Worm (Caenorhabditis elegans) whole organism, L3 larva: ENCODE data around the gene atgp-1.

Source experiments
- aly-2 ChIP-seq: fragments of 150-350 bp; optimal IDR thresholded peaks from 2 replicates; lab custom pipeline; 2014; ENCODE audit warnings: missing biosample characterization, missing genetic modification characterization
- ama-1 ChIP-seq: fragments of 150-350 bp; optimal IDR thresholded peaks from 2 replicates; lab custom pipeline; 2018
- ceh-28 ChIP-seq: fragments of 150-350 bp; optimal IDR thresholded peaks from 2 replicates; lab custom pipeline; 2014; ENCODE audit warnings: missing biosample characterization, missing genetic modification reagents, missing genetic modification characterization
- ceh-82 ChIP-seq: fragments of 150-350 bp; optimal IDR thresholded peaks from 2 replicates; lab custom pipeline; 2014; ENCODE audit warnings: missing biosample characterization, missing genetic modification characterization
- ceh-9 ChIP-seq: sonication (generic microtip); optimal IDR thresholded peaks from 2 replicates; lab custom pipeline; 2018; ENCODE audit warnings: missing biosample characterization, missing genetic modification characterization
- egl-27 ChIP-seq: sonication (generic microtip); optimal IDR thresholded peaks from 4 replicates; lab custom pipeline; 2017; ENCODE audit warnings: missing biosample characterization, missing genetic modification reagents, missing genetic modification characterization
- egl-5 ChIP-seq: fragments of 150-350 bp; optimal IDR thresholded peaks from 2 replicates; lab custom pipeline; 2017; ENCODE audit warnings: missing biosample characterization, missing genetic modification reagents, missing genetic modification characterization, inconsistent platforms
- elt-1 ChIP-seq: fragments of 150-350 bp; optimal IDR thresholded peaks from 2 replicates; lab custom pipeline; 2014; ENCODE audit warnings: missing biosample characterization, missing genetic modification characterization
- elt-2 ChIP-seq: sonication (generic microtip); optimal IDR thresholded peaks from 2 replicates; lab custom pipeline; 2016; ENCODE audit warnings: missing genetic modification reagents, mild to moderate bottlenecking, missing genetic modification characterization, missing compliant biosample characterization
- elt-3 ChIP-seq, 3 experiments: fragments of 150-350 bp in 1 of 3; sonication (generic microtip) in 2 of 3; optimal IDR thresholded peaks; 2 replicates in 2 of 3; 4 replicates in 1 of 3; lab custom pipeline; 2014 to 2017; ENCODE audit warnings: missing biosample characterization in 3 of 3, missing genetic modification characterization in 3 of 3
- fkh-10 ChIP-seq: sonication (generic microtip); optimal IDR thresholded peaks from 2 replicates; lab custom pipeline; 2017; ENCODE audit warnings: missing biosample characterization, missing genetic modification reagents, missing genetic modification characterization
- fkh-2 ChIP-seq: fragments of 150-350 bp; optimal IDR thresholded peaks from 2 replicates; lab custom pipeline; 2014; ENCODE audit warnings: missing biosample characterization, missing genetic modification reagents, missing genetic modification characterization
- fos-1 ChIP-seq: fragments of 150-350 bp; optimal IDR thresholded peaks from 2 replicates; lab custom pipeline; 2014; ENCODE audit warnings: missing biosample characterization, missing genetic modification characterization
- hmg-11 ChIP-seq: sonication (generic microtip); optimal IDR thresholded peaks from 2 replicates; lab custom pipeline; 2016; ENCODE audit warnings: missing genetic modification characterization, missing compliant biosample characterization
- jun-1 ChIP-seq: fragments of 150-350 bp; optimal IDR thresholded peaks from 2 replicates; lab custom pipeline; 2014; ENCODE audit warnings: missing biosample characterization, missing genetic modification reagents, missing genetic modification characterization
- lin-15B ChIP-seq: fragments of 150-350 bp; optimal IDR thresholded peaks from 2 replicates; lab custom pipeline; 2014; ENCODE audit warnings: missing biosample characterization, missing genetic modification characterization
- lin-39 ChIP-seq: fragments of 150-350 bp; optimal IDR thresholded peaks from 2 replicates; lab custom pipeline; 2018; ENCODE audit warnings: missing biosample characterization, missing genetic modification reagents, missing genetic modification characterization
- lsy-12 ChIP-seq: sonication (generic microtip); optimal IDR thresholded peaks from 2 replicates; lab custom pipeline; 2016; ENCODE audit warnings: mild to moderate bottlenecking, missing genetic modification characterization, missing compliant biosample characterization
- mdl-1 ChIP-seq: fragments of 150-350 bp; optimal IDR thresholded peaks from 2 replicates; lab custom pipeline; 2014; ENCODE audit warnings: missing biosample characterization, missing genetic modification characterization
- mml-1 ChIP-seq: fragments of 150-350 bp; sonication (generic microtip); optimal IDR thresholded peaks from 3 replicates; lab custom pipeline; 2014; ENCODE audit warnings: missing biosample characterization, missing genetic modification characterization
- nfya-1 ChIP-seq: sonication (generic microtip); optimal IDR thresholded peaks from 2 replicates; lab custom pipeline; 2017; ENCODE audit warnings: missing genetic modification characterization, mild to moderate bottlenecking, missing compliant biosample characterization, antibody characterized with exemption, moderate library complexity; ENCODE audit not compliant: insufficient read depth
- nhr-12 ChIP-seq: fragments of 150-350 bp; optimal IDR thresholded peaks from 2 replicates; lab custom pipeline; 2014; ENCODE audit warnings: missing biosample characterization, missing genetic modification characterization
- nhr-23 ChIP-seq: fragments of 150-350 bp; optimal IDR thresholded peaks from 2 replicates; lab custom pipeline; 2014; ENCODE audit warnings: missing biosample characterization, missing genetic modification reagents, missing genetic modification characterization
- nhr-237 ChIP-seq: fragments of 150-350 bp; optimal IDR thresholded peaks from 2 replicates; lab custom pipeline; 2014; ENCODE audit warnings: missing biosample characterization, missing genetic modification characterization
- nhr-25 ChIP-seq: sonication (generic microtip); optimal IDR thresholded peaks from 2 replicates; lab custom pipeline; 2017; ENCODE audit warnings: missing biosample characterization, missing genetic modification characterization
- nhr-43 ChIP-seq: sonication (generic microtip); optimal IDR thresholded peaks from 2 replicates; lab custom pipeline; 2016; ENCODE audit warnings: mild to moderate bottlenecking, missing genetic modification characterization, missing compliant biosample characterization; ENCODE audit not compliant: poor library complexity, severe bottlenecking
- nhr-67 ChIP-seq: fragments of 150-350 bp; optimal IDR thresholded peaks from 2 replicates; lab custom pipeline; 2014; ENCODE audit warnings: missing biosample characterization, missing genetic modification characterization
- nhr-76 ChIP-seq: fragments of 150-350 bp; sonication (generic microtip); optimal IDR thresholded peaks from 5 replicates; lab custom pipeline; 2014; ENCODE audit warnings: missing biosample characterization, missing genetic modification characterization
- nhr-77 ChIP-seq: fragments of 150-350 bp; optimal IDR thresholded peaks from 2 replicates; lab custom pipeline; 2014; ENCODE audit warnings: missing biosample characterization, missing genetic modification characterization
- pha-4 ChIP-seq: fragments of 150-350 bp; optimal IDR thresholded peaks from 2 replicates; lab custom pipeline; 2014; ENCODE audit warnings: missing biosample characterization, missing genetic modification reagents, missing genetic modification characterization
- pqm-1 ChIP-seq: fragments of 150-350 bp; optimal IDR thresholded peaks from 2 replicates; lab custom pipeline; 2017; ENCODE audit warnings: missing biosample characterization, missing genetic modification characterization, inconsistent platforms
- sea-2 ChIP-seq: fragments of 150-350 bp; sonication (generic microtip); optimal IDR thresholded peaks from 4 replicates; lab custom pipeline; 2014; ENCODE audit warnings: missing biosample characterization, missing genetic modification reagents, missing genetic modification characterization
- skn-1 ChIP-seq: fragments of 150-350 bp; optimal IDR thresholded peaks from 2 replicates; lab custom pipeline; 2014; ENCODE audit warnings: missing biosample characterization, missing genetic modification characterization
- snpc-4 ChIP-seq: fragments of 150-350 bp; optimal IDR thresholded peaks from 2 replicates; lab custom pipeline; 2014; ENCODE audit warnings: missing biosample characterization, missing genetic modification characterization
- tbx-2 ChIP-seq: sonication (generic microtip); optimal IDR thresholded peaks from 2 replicates; lab custom pipeline; 2016; ENCODE audit warnings: mild to moderate bottlenecking, missing genetic modification characterization, missing compliant biosample characterization
- unc-39 ChIP-seq: sonication (generic microtip); optimal IDR thresholded peaks from 4 replicates; lab custom pipeline; 2017; ENCODE audit warnings: missing biosample characterization, missing genetic modification characterization
- unc-62 ChIP-seq: fragments of 150-350 bp; sonication (generic microtip); optimal IDR thresholded peaks from 4 replicates; lab custom pipeline; 2014; ENCODE audit warnings: missing biosample characterization, missing genetic modification reagents, missing genetic modification characterization
- zag-1 ChIP-seq: fragments of 150-350 bp; optimal IDR thresholded peaks from 2 replicates; lab custom pipeline; 2014; ENCODE audit warnings: missing biosample characterization, missing genetic modification characterization
- ztf-4 ChIP-seq: fragments of 150-350 bp; optimal IDR thresholded peaks from 2 replicates; lab custom pipeline; 2014; ENCODE audit warnings: missing biosample characterization, missing genetic modification characterization

Gene atgp-1

ce11 chrIV:17281060-17282021 lies 12.2 kb downstream of the atgp-1 start:
- TF ChIP-seq ceh-82 (no peak), nhr-25 (tag; lab: Kevin White, UChicago) (peak; percentile 76), pqm-1 (tag; lab: Kevin White, UChicago) (no peak), nhr-23 (tag; lab: Kevin White, UChicago) (peak; percentile 42), elt-2 (tag; lab: Kevin White, UChicago) (peak; percentile 62), ceh-28 (peak; percentile 30), ztf-4 (tag; lab: Kevin White, UChicago) (peak; percentile 87), lsy-12 (tag; lab: Kevin White, UChicago) (peak; percentile 75), nhr-43 (tag; lab: Kevin White, UChicago) (peak; percentile 61), pha-4 (tag; lab: Kevin White, UChicago) (peak; percentile 88), lin-15B (tag; lab: Kevin White, UChicago) (no peak), elt-3 (tag; optimal IDR thresholded peaks at IDR 0.05; lab: Kevin White, UChicago) (no peak), tbx-2 (tag; lab: Kevin White, UChicago) (peak; percentile 84), aly-2 (tag; lab: Kevin White, UChicago) (peak; percentile 87), unc-62 (peak; percentile 51), nhr-237 (tag; lab: Kevin White, UChicago) (no peak), ama-1 (lab: Kevin White, UChicago) (peak; percentile 99), jun-1 (peak; percentile 65), nfya-1 (tag; lab: Kevin White, UChicago) (peak; percentile 64), fos-1 (tag; lab: Kevin White, UChicago) (peak; percentile 77), egl-5 (tag; lab: Kevin White, UChicago) (no peak), nhr-12 (no peak), snpc-4 (tag; lab: Kevin White, UChicago) (peak; percentile 49)

DNA sequence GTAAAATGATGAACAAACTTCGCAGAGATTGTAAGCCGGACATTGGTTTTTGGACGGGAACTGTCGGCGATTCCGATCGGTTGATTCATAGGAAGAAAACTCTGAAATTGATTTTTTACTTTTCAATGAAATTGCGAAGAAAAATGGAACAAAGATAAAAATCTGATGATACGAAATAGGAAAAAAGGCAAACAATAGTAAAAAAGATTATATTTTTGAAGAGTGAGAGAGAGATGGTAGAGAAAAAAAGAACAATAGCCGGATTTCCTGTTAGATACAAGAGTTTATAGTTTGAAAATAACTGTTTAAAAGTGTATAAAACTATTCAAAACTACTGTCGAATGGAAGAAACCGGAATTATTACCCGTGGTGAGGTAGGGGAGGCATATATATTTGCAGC lies 15.0 kb downstream of the atgp-1 start, which contains the start of gene nra-1:
Gene nra-1, minus strand, starts transcription at position 101 of the 400 bp plus-strand sequence.
- TF ChIP-seq ceh-82 = no peak
- TF ChIP-seq skn-1 (tag; lab: Kevin White, UChicago) = no peak

DNA sequence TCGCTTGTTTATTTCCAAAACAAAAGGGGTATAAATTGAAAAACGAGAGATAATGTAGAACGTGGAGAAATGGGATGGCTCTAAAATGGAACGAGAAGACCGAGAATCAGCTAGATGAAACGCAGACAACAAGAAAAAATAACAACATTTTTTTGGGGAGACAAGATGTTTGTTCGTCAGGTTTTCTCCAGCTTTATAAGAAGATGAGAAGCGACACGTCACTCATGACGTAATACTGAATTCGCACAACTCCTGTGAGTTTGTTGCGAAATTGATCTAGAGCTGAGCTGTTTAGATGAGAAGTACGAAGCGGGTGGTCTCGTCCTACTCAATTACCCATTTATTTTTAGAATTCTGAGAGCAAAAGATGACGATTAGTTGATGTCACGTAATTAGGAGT lies 16.1 kb downstream of the atgp-1 start:
- TF ChIP-seq mdl-1 (tag; lab: Kevin White, UChicago) (no peak), jun-1 (no peak), fkh-10 (GFP tag; lab: Kevin White, UChicago) (peak; percentile 33), nhr-77 (no peak), ceh-9 (no peak), unc-39 (tag; lab: Kevin White, UChicago) (no peak), mml-1 (tag; lab: Kevin White, UChicago) (no peak), pqm-1 (tag; lab: Kevin White, UChicago) (no peak), egl-5 (tag; lab: Kevin White, UChicago) (no peak), fos-1 (tag; lab: Kevin White, UChicago) (no peak), hmg-11 (tag; lab: Kevin White, UChicago) (no peak), nfya-1 (tag; lab: Kevin White, UChicago) (peak; percentile 49), nhr-76 (tag; lab: Kevin White, UChicago) (no peak), unc-62 (no peak), nhr-237 (tag; lab: Kevin White, UChicago) (no peak), egl-27 (tag; lab: Kevin White, UChicago) (no peak), lin-15B (tag; lab: Kevin White, UChicago) (no peak), elt-2 (tag; lab: Kevin White, UChicago) (no peak), nhr-25 (tag; lab: Kevin White, UChicago) (no peak), tbx-2 (tag; lab: Kevin White, UChicago) (no peak), lin-39 (tag; lab: Kevin White, UChicago) (peak; percentile 35), pha-4 (tag; lab: Kevin White, UChicago) (no peak), nhr-67 (no peak), zag-1 (no peak), elt-1 (tag; lab: Kevin White, UChicago) (no peak), lsy-12 (tag; lab: Kevin White, UChicago) (no peak), ama-1 (lab: Kevin White, UChicago) (no peak), aly-2 (tag; lab: Kevin White, UChicago) (no peak), snpc-4 (tag; lab: Kevin White, UChicago) (peak; percentile 29), sea-2 (GFP tag; lab: Kevin White, UChicago) (no peak), ceh-28 (no peak), skn-1 (tag; lab: Kevin White, UChicago) (no peak), fkh-2 (tag; lab: Kevin White, UChicago) (no peak)
